Fruit fly (Drosophila melanogaster) whole organism, embryonic: Measurements from ENCODE around the gene CG13000.

ENCODE experiments used
- BEAF-32 ChIP-seq: fragments of 200-800 bp; sonication (Bioruptor generic); optimal IDR thresholded peaks from 3 replicates; lab custom pipeline; 2017; ENCODE audit warnings: missing biosample characterization, missing genetic modification characterization, mild to moderate bottlenecking, moderate library complexity, missing genetic modification reagents
- Blimp-1 ChIP-seq: fragments of 200-800 bp; sonication (Bioruptor generic); optimal IDR thresholded peaks from 3 replicates; lab custom pipeline; 2018; ENCODE audit warnings: missing biosample characterization, missing genetic modification characterization, mild to moderate bottlenecking, moderate library complexity, missing genetic modification reagents
- CG10959 ChIP-seq: fragments of 200-800 bp; sonication (Bioruptor generic); IDR thresholded peaks from 2 replicates; pipeline ENCODE4 v1.3.6; 2022; ENCODE audit warnings: missing biosample characterization, missing genetic modification characterization
- CG13123 ChIP-seq: fragments of 200-800 bp; sonication (Bioruptor generic); optimal IDR thresholded peaks from 2 replicates; lab custom pipeline; 2016; ENCODE audit warnings: missing biosample characterization, missing genetic modification characterization
- CG13287 ChIP-seq: fragments of 200-800 bp; sonication (Bioruptor generic); IDR thresholded peaks from 2 replicates; pipeline ENCODE4 v1.3.6; 2022; ENCODE audit warnings: missing biosample characterization, missing genetic modification characterization; ENCODE audit not compliant: partially characterized antibody
- CG14014 ChIP-seq: fragments of 200-800 bp; sonication (Bioruptor generic); IDR thresholded peaks from 2 replicates; pipeline ENCODE4 v1.3.6; 2022; ENCODE audit warnings: missing biosample characterization, missing genetic modification characterization
- CG15601 ChIP-seq: fragments of 200-800 bp; sonication (Bioruptor generic); optimal IDR thresholded peaks from 3 replicates; lab custom pipeline; 2019; ENCODE audit warnings: missing biosample characterization, mild to moderate bottlenecking, missing genetic modification characterization, moderate library complexity
- CG17612 ChIP-seq: fragments of 200-800 bp; sonication (Bioruptor generic); IDR thresholded peaks from 2 replicates; pipeline ENCODE4 v1.3.6; 2022; ENCODE audit warnings: missing biosample characterization, missing genetic modification characterization
- CG18262 ChIP-seq: fragments of 200-800 bp; optimal IDR thresholded peaks from 3 replicates; lab custom pipeline; 2019; ENCODE audit warnings: missing biosample characterization, mild to moderate bottlenecking, missing genetic modification characterization, moderate library complexity
- CG2120 ChIP-seq: fragments of 200-800 bp; sonication (Bioruptor generic); optimal IDR thresholded peaks from 3 replicates; lab custom pipeline; 2016; ENCODE audit warnings: missing biosample characterization, missing genetic modification characterization
- CG31365 ChIP-seq: fragments of 200-800 bp; sonication (Bioruptor generic); optimal IDR thresholded peaks from 2 replicates; lab custom pipeline; 2018; ENCODE audit warnings: missing biosample characterization, mild to moderate bottlenecking, missing genetic modification characterization
- CG31441 ChIP-seq: fragments of 200-800 bp; sonication (Bioruptor generic); IDR thresholded peaks from 2 replicates; pipeline ENCODE4 v1.3.6; 2022; ENCODE audit warnings: missing biosample characterization, missing genetic modification characterization
- CG34376 ChIP-seq: fragments of 200-800 bp; sonication (Bioruptor generic); optimal IDR thresholded peaks from 2 replicates; lab custom pipeline; 2018; ENCODE audit warnings: missing biosample characterization, mild to moderate bottlenecking, missing genetic modification characterization
- CG4328 ChIP-seq: fragments of 200-800 bp; sonication (Bioruptor generic); optimal IDR thresholded peaks from 3 replicates; lab custom pipeline; 2017; ENCODE audit warnings: missing biosample characterization, missing genetic modification reagents, missing genetic modification characterization
- CG5953 ChIP-seq: fragments of 200-800 bp; sonication (Bioruptor generic); IDR thresholded peaks from 2 replicates; pipeline ENCODE4 v1.3.6; 2022; ENCODE audit warnings: missing biosample characterization, missing genetic modification characterization
- CG6791 ChIP-seq: fragments of 200-800 bp; sonication (Bioruptor generic); IDR thresholded peaks from 3 replicates; pipeline ENCODE4 v1.3.6; 2022; ENCODE audit warnings: missing biosample characterization, missing genetic modification characterization; ENCODE audit not compliant: partially characterized antibody
- CG9437 ChIP-seq: fragments of 200-800 bp; sonication (Bioruptor generic); optimal IDR thresholded peaks from 2 replicates; lab custom pipeline; 2018; ENCODE audit warnings: missing biosample characterization, mild to moderate bottlenecking, missing genetic modification characterization
- CrebB ChIP-seq: fragments of 200-800 bp; sonication (Bioruptor generic); optimal IDR thresholded peaks from 3 replicates; lab custom pipeline; 2018; ENCODE audit warnings: missing biosample characterization, mild to moderate bottlenecking, missing genetic modification characterization
- Dll ChIP-seq: fragments of 200-800 bp; sonication (Bioruptor generic); IDR thresholded peaks from 4 replicates; pipeline ENCODE4 v1.3.6; 2022; ENCODE audit warnings: missing biosample characterization, missing genetic modification characterization; ENCODE audit not compliant: partially characterized antibody
- Hr3 ChIP-seq: fragments of 200-800 bp; sonication (Bioruptor generic); optimal IDR thresholded peaks from 3 replicates; lab custom pipeline; 2016; ENCODE audit warnings: missing biosample characterization, missing genetic modification characterization
- Neu2 ChIP-seq: fragments of 200-800 bp; sonication (Bioruptor generic); optimal IDR thresholded peaks from 3 replicates; lab custom pipeline; 2016; ENCODE audit warnings: missing biosample characterization, missing genetic modification characterization, borderline replicate concordance
- Six4 ChIP-seq: fragments of 200-800 bp; sonication (Bioruptor generic); optimal IDR thresholded peaks from 2 replicates; lab custom pipeline; 2016; ENCODE audit warnings: missing biosample characterization, missing genetic modification characterization
- amos ChIP-seq: fragments of 200-800 bp; sonication (Bioruptor generic); IDR thresholded peaks from 2 replicates; pipeline ENCODE4 v1.3.6; 2022; ENCODE audit warnings: missing biosample characterization, missing genetic modification characterization; ENCODE audit not compliant: partially characterized antibody
- bsh ChIP-seq, 2 experiments: fragments of 200-800 bp; sonication (Bioruptor generic); optimal IDR thresholded peaks; 2 replicates each; lab custom pipeline; 2017 to 2018; ENCODE audit warnings: mild to moderate bottlenecking in 2 of 2, missing biosample characterization in 2 of 2, missing genetic modification characterization in 2 of 2, moderate library complexity in 1 of 2
- chn ChIP-seq: fragments of 200-800 bp; sonication (Bioruptor generic); optimal IDR thresholded peaks from 2 replicates; lab custom pipeline; 2016; ENCODE audit warnings: missing biosample characterization, missing genetic modification characterization
- grn ChIP-seq: fragments of 200-800 bp; sonication (Bioruptor generic); optimal IDR thresholded peaks from 3 replicates; lab custom pipeline; 2017; ENCODE audit warnings: missing biosample characterization, missing genetic modification characterization
- gsb-n ChIP-seq: fragments of 200-800 bp; sonication (Bioruptor generic); optimal IDR thresholded peaks from 3 replicates; lab custom pipeline; 2018; ENCODE audit warnings: missing biosample characterization, mild to moderate bottlenecking, missing genetic modification characterization
- hth ChIP-seq: fragments of >200 bp; optimal IDR thresholded peaks from 2 replicates; lab custom pipeline; 2017; ENCODE audit warnings: inconsistent platforms
- inv ChIP-seq: fragments of 200-800 bp; sonication (Bioruptor generic); IDR thresholded peaks from 2 replicates; pipeline ENCODE4 v1.3.6; 2022; ENCODE audit warnings: missing biosample characterization, missing genetic modification characterization; ENCODE audit not compliant: partially characterized antibody
- kni ChIP-seq: fragments of 200-800 bp; sonication (Bioruptor generic); optimal IDR thresholded peaks from 3 replicates; lab custom pipeline; 2017; ENCODE audit warnings: mild to moderate bottlenecking, missing biosample characterization, missing genetic modification reagents, missing genetic modification characterization
- odd ChIP-seq: fragments of 200-800 bp; sonication (Bioruptor generic); optimal IDR thresholded peaks from 2 replicates; lab custom pipeline; 2017; ENCODE audit warnings: missing biosample characterization, mild to moderate bottlenecking, missing genetic modification characterization
- pfk ChIP-seq: fragments of 200-800 bp; sonication (Bioruptor generic); optimal IDR thresholded peaks from 2 replicates; lab custom pipeline; 2018; ENCODE audit warnings: missing biosample characterization, mild to moderate bottlenecking, missing genetic modification characterization, moderate library complexity
- pzg ChIP-seq: fragments of 200-800 bp; sonication (Bioruptor generic); optimal IDR thresholded peaks from 3 replicates; lab custom pipeline; 2018; ENCODE audit warnings: missing biosample characterization, mild to moderate bottlenecking, missing genetic modification characterization, moderate library complexity
- repo ChIP-seq: fragments of 200-800 bp; sonication (Bioruptor generic); optimal IDR thresholded peaks from 2 replicates; lab custom pipeline; 2016; ENCODE audit warnings: missing biosample characterization, missing genetic modification characterization
- run ChIP-seq: fragments of 200-800 bp; sonication (Bioruptor generic); optimal IDR thresholded peaks from 3 replicates; lab custom pipeline; 2018; ENCODE audit warnings: missing biosample characterization, mild to moderate bottlenecking, missing genetic modification characterization
- schlank ChIP-seq: fragments of 200-800 bp; sonication (Bioruptor generic); optimal IDR thresholded peaks from 2 replicates; lab custom pipeline; 2018; ENCODE audit warnings: missing biosample characterization, mild to moderate bottlenecking, missing genetic modification characterization
- sd ChIP-seq: fragments of 200-800 bp; sonication (Bioruptor generic); optimal IDR thresholded peaks from 3 replicates; lab custom pipeline; 2018; ENCODE audit warnings: missing biosample characterization, mild to moderate bottlenecking, missing genetic modification characterization, moderate library complexity
- shn ChIP-seq: fragments of 200-800 bp; sonication (Bioruptor generic); optimal IDR thresholded peaks from 3 replicates; lab custom pipeline; 2016; ENCODE audit warnings: missing biosample characterization, missing genetic modification characterization
- stwl ChIP-seq: fragments of 200-800 bp; sonication (Bioruptor generic); optimal IDR thresholded peaks from 3 replicates; lab custom pipeline; 2018; ENCODE audit warnings: missing biosample characterization, mild to moderate bottlenecking, missing genetic modification characterization, moderate library complexity
- usp ChIP-seq: fragments of >200 bp; optimal IDR thresholded peaks from 2 replicates; lab custom pipeline; 2017; ENCODE audit warnings: missing biosample characterization, missing genetic modification characterization
- vfl ChIP-seq: fragments of 200-800 bp; sonication (Bioruptor generic); optimal IDR thresholded peaks from 2 replicates; lab custom pipeline; 2016; ENCODE audit warnings: missing biosample characterization, missing genetic modification characterization
- vnd ChIP-seq: fragments of 200-800 bp; sonication (Bioruptor generic); IDR thresholded peaks from 3 replicates; pipeline ENCODE4 v1.3.6; 2022; ENCODE audit warnings: missing biosample characterization, missing genetic modification characterization; ENCODE audit not compliant: partially characterized antibody

Gene CG13000

dm6 chrX:16940426-16941058, 7.7 kb downstream of the CG13000 start, which contains the start of gene wus (continued):
- no peak for TF ChIP-seq CG31441
- TF ChIP-seq CG34376 (GFP tag; lab: Kevin White, UChicago) = no peak
- no peak for TF ChIP-seq shn (GFP tag; lab: Kevin White, UChicago)
- TF ChIP-seq CG9437 (GFP tag; lab: Kevin White, UChicago) = no peak
- no peak for TF ChIP-seq Hr3 (GFP tag; lab: Kevin White, UChicago)
- no peak for TF ChIP-seq sd
- peak; percentile 41; the same call in 1 of the 2 replicates for TF ChIP-seq CG13287 (GFP tag; lab: Robert Waterston, UW)
- TF ChIP-seq CG4328 (GFP tag; lab: Kevin White, UChicago) = no peak
- no peak for TF ChIP-seq pfk (GFP tag; lab: Kevin White, UChicago)
- no peak for TF ChIP-seq CG18262 (tag; lab: Kevin White, UChicago)
- TF ChIP-seq Neu2 = no peak
- peak; percentile 41 for TF ChIP-seq BEAF-32 (GFP tag; lab: Kevin White, UChicago)
- TF ChIP-seq bsh (GFP tag; optimal IDR thresholded peaks at IDR 0.05; lab: Kevin White, UChicago) = peak in 1 of 2 experiments; percentile 28
- no peak for TF ChIP-seq schlank (tag; lab: Kevin White, UChicago)
- TF ChIP-seq run (tag; lab: Kevin White, UChicago) = no peak
- TF ChIP-seq odd (GFP tag; lab: Kevin White, UChicago) = no peak
- TF ChIP-seq vnd (GFP tag; lab: Robert Waterston, UW) = no peak
- no peak for TF ChIP-seq usp (GFP tag; lab: Kevin White, UChicago)
- no peak for TF ChIP-seq CG15601 (tag; lab: Kevin White, UChicago)
- TF ChIP-seq kni (GFP tag; lab: Kevin White, UChicago) = peak; percentile 17
- no peak for TF ChIP-seq hth (lab: Kevin White, UChicago)
- no peak for TF ChIP-seq inv (GFP tag; lab: Robert Waterston, UW)
- no peak for TF ChIP-seq CG6791 (GFP tag; lab: Robert Waterston, UW)
- no peak for TF ChIP-seq repo (GFP tag; lab: Kevin White, UChicago)
- TF ChIP-seq pzg = peak; percentile 41
- TF ChIP-seq chn (GFP tag; lab: Kevin White, UChicago) = no peak
- peak; percentile 88 for TF ChIP-seq Blimp-1 (GFP tag; lab: Kevin White, UChicago)
- no peak for TF ChIP-seq CG2120 (GFP tag; lab: Kevin White, UChicago)
- TF ChIP-seq CG17612 (GFP tag; lab: Robert Waterston, UW) = no peak
- peak; percentile 55 for TF ChIP-seq stwl (tag; lab: Kevin White, UChicago)
- TF ChIP-seq CG10959 = no peak
- TF ChIP-seq gsb-n (tag; lab: Kevin White, UChicago) = no peak
- TF ChIP-seq Dll (GFP tag; lab: Robert Waterston, UW) = no peak
- TF ChIP-seq CG5953 = no peak
- peak; percentile 28; the same call in 1 of the 2 replicates for TF ChIP-seq amos (GFP tag; lab: Robert Waterston, UW)
- TF ChIP-seq Six4 = no peak
- TF ChIP-seq grn = no peak
- no peak for TF ChIP-seq vfl (GFP tag; lab: Kevin White, UChicago)
- TF ChIP-seq CG31365 (tag; lab: Kevin White, UChicago) = no peak
- no peak for TF ChIP-seq CrebB (tag; lab: Kevin White, UChicago)
- no peak for TF ChIP-seq CG14014 (GFP tag; lab: Robert Waterston, UW)
- TF ChIP-seq CG13123 (GFP tag; lab: Kevin White, UChicago) = no peak
